Fruit fly (Drosophila melanogaster): ENCODE data around the gene CG6083.

DNA sequence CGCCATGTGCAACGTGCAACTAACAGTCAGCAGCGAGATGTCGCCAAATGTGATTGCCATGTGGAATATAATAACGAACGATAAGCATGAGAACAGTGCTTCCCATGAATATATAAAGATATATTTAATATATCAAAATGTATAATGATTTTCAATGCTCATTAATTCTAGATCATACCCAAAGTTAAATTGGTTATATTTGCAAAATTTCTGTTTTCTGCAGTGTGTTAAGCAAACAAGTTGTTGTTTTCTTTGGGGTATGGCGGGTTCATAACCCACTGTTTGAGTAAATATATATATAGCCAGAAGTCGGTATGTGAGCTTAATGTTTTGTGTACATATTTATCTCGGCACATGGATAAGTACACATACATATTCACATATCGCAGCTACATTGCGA, 10.9 kb upstream of the CG6083 start:
- TF ChIP-seq Pif1A (GFP tag; optimal IDR thresholded peaks at IDR 0.05) (no peak), CG12605 (GFP tag; IDR thresholded peaks at IDR 0.05) (no peak), Pif1B (GFP tag; optimal IDR thresholded peaks at IDR 0.05) (no peak), rn (GFP tag; IDR thresholded peaks at IDR 0.05) (no peak), gl (tag; optimal IDR thresholded peaks at IDR 0.05) (no peak)

Measured in whole organism, pupa.